Fruit fly (Drosophila melanogaster): Measurements from ENCODE around the gene CG5681.

CG5681 gene

dm6 chr2L:17986099-17986498, at the start of gene CG5681:
Gene CG5681, plus strand, starts transcription at chr2L:17986399.
- TF ChIP-seq CG8159 (tag; optimal IDR thresholded peaks at IDR 0.05) (no peak), CG34367 (tag; optimal IDR thresholded peaks at IDR 0.05) (no peak)

dm6 chr2L:17958306-17958705, 27.9 kb upstream of the CG5681 start:
- TF ChIP-seq CG10348 (GFP tag; IDR thresholded peaks at IDR 0.05): no peak
- TF ChIP-seq CG14655 (GFP tag; optimal IDR thresholded peaks at IDR 0.05): no peak

dm6 chr2L:17960214-17960613, 26.0 kb upstream of the CG5681 start:
- no peak for TF ChIP-seq EcR (GFP tag; optimal IDR thresholded peaks at IDR 0.05)
- TF ChIP-seq CG32121 (GFP tag; IDR thresholded peaks at IDR 0.05): no peak
- no peak for TF ChIP-seq fd96Ca (GFP tag; IDR thresholded peaks at IDR 0.05)
- no peak for TF ChIP-seq CG9948 (tag; optimal IDR thresholded peaks at IDR 0.05)
- TF ChIP-seq CG8301 (tag; optimal IDR thresholded peaks at IDR 0.05): no peak
- TF ChIP-seq CG12605 (GFP tag; IDR thresholded peaks at IDR 0.05): no peak
- no peak for TF ChIP-seq gl (tag; optimal IDR thresholded peaks at IDR 0.05)
- no peak for TF ChIP-seq CG4496 (GFP tag; IDR thresholded peaks at IDR 0.05)
- TF ChIP-seq CG34367 (tag; optimal IDR thresholded peaks at IDR 0.05): no peak

- TF ChIP-seq gl (tag; optimal IDR thresholded peaks at IDR 0.05): no peak
- no peak for TF ChIP-seq CG34367 (tag; optimal IDR thresholded peaks at IDR 0.05)
- TF ChIP-seq EcR (GFP tag; optimal IDR thresholded peaks at IDR 0.05): no peak
- no peak for TF ChIP-seq D1 (tag; optimal IDR thresholded peaks at IDR 0.05)
- no peak for TF ChIP-seq CG8301 (tag; optimal IDR thresholded peaks at IDR 0.05)
- TF ChIP-seq Ets98B (GFP tag; IDR thresholded peaks at IDR 0.05): peak; percentile 32; the same call in 1 of the 2 replicates
- TF ChIP-seq Snoo (tag; optimal IDR thresholded peaks at IDR 0.05): no peak
- no peak; the same call in 1 of the 2 replicates for TF ChIP-seq CG32121 (GFP tag; IDR thresholded peaks at IDR 0.05)
- peak; percentile 70 for TF ChIP-seq CG4496 (GFP tag; IDR thresholded peaks at IDR 0.05)
- TF ChIP-seq CG14655 (GFP tag; optimal IDR thresholded peaks at IDR 0.05): no peak
- no peak for TF ChIP-seq Pif1B (GFP tag; optimal IDR thresholded peaks at IDR 0.05)
- TF ChIP-seq CG12605 (GFP tag; IDR thresholded peaks at IDR 0.05): peak; percentile 45; the same call in 1 of the 2 replicates
- TF ChIP-seq CG17806 (tag; optimal IDR thresholded peaks at IDR 0.05): no peak
- 0 out of 2 replicates have a peak, but pooled peaks have one; percentile 16 for TF ChIP-seq rn (GFP tag; IDR thresholded peaks at IDR 0.05)
- TF ChIP-seq CG9948 (tag; optimal IDR thresholded peaks at IDR 0.05): no peak
- TF ChIP-seq fd96Ca (GFP tag; IDR thresholded peaks at IDR 0.05): 0 out of 3 replicates have a peak, but pooled peaks have one; percentile 33
- no peak for TF ChIP-seq CG15710 (tag; optimal IDR thresholded peaks at IDR 0.05)
- TF ChIP-seq CG8159 (tag; optimal IDR thresholded peaks at IDR 0.05): peak; percentile 3
- no peak for TF ChIP-seq CG10348 (GFP tag; IDR thresholded peaks at IDR 0.05)
- TF ChIP-seq CG13204 (GFP tag; optimal IDR thresholded peaks at IDR 0.05): no peak
- no peak for TF ChIP-seq Pif1A (GFP tag; optimal IDR thresholded peaks at IDR 0.05)
Observed at dm6 chr2L:17963071-17963567, 23.1 kb upstream of the CG5681 start, which contains the start of gene CG5674. Gene CG5674, plus strand, starts transcription at chr2L:17963379.

- TF ChIP-seq Ets98B (GFP tag; IDR thresholded peaks at IDR 0.05) (no peak), CG32121 (GFP tag; IDR thresholded peaks at IDR 0.05) (no peak), Pif1A (GFP tag; optimal IDR thresholded peaks at IDR 0.05) (no peak), CG4496 (GFP tag; IDR thresholded peaks at IDR 0.05) (no peak)
Observed at dm6 chr2L:17963710-17964109, 22.5 kb upstream of the CG5681 start.

- no peak for TF ChIP-seq CG4496 (GFP tag; IDR thresholded peaks at IDR 0.05)
- TF ChIP-seq CG10348 (GFP tag; IDR thresholded peaks at IDR 0.05): no peak
- TF ChIP-seq Pif1B (GFP tag; optimal IDR thresholded peaks at IDR 0.05): no peak
- TF ChIP-seq fd96Ca (GFP tag; IDR thresholded peaks at IDR 0.05): no peak
- TF ChIP-seq EcR (GFP tag; optimal IDR thresholded peaks at IDR 0.05): no peak
- no peak for TF ChIP-seq gl (tag; optimal IDR thresholded peaks at IDR 0.05)
- TF ChIP-seq CG17806 (tag; optimal IDR thresholded peaks at IDR 0.05): no peak
- TF ChIP-seq CG8159 (tag; optimal IDR thresholded peaks at IDR 0.05): no peak
- no peak for TF ChIP-seq CG13204 (GFP tag; optimal IDR thresholded peaks at IDR 0.05)
- no peak for TF ChIP-seq CG32121 (GFP tag; IDR thresholded peaks at IDR 0.05)
- no peak for TF ChIP-seq CG15710 (tag; optimal IDR thresholded peaks at IDR 0.05)
- no peak for TF ChIP-seq CG34367 (tag; optimal IDR thresholded peaks at IDR 0.05)
- no peak for TF ChIP-seq CG8301 (tag; optimal IDR thresholded peaks at IDR 0.05)
- TF ChIP-seq CG14655 (GFP tag; optimal IDR thresholded peaks at IDR 0.05): no peak
- TF ChIP-seq rn (GFP tag; IDR thresholded peaks at IDR 0.05): no peak
- no peak for TF ChIP-seq Pif1A (GFP tag; optimal IDR thresholded peaks at IDR 0.05)
- no peak for TF ChIP-seq D1 (tag; optimal IDR thresholded peaks at IDR 0.05)
- TF ChIP-seq Ets98B (GFP tag; IDR thresholded peaks at IDR 0.05): no peak
- TF ChIP-seq CG12605 (GFP tag; IDR thresholded peaks at IDR 0.05): no peak
- TF ChIP-seq CG9948 (tag; optimal IDR thresholded peaks at IDR 0.05): no peak
Observed at dm6 chr2L:17972999-17973398, 13.2 kb upstream of the CG5681 start.

- TF ChIP-seq Pif1B (GFP tag; optimal IDR thresholded peaks at IDR 0.05) (no peak), CG13204 (GFP tag; optimal IDR thresholded peaks at IDR 0.05) (no peak), CG10348 (GFP tag; IDR thresholded peaks at IDR 0.05) (no peak), CG8301 (tag; optimal IDR thresholded peaks at IDR 0.05) (no peak), CG12605 (GFP tag; IDR thresholded peaks at IDR 0.05) (no peak), CG17806 (tag; optimal IDR thresholded peaks at IDR 0.05) (no peak), CG4496 (GFP tag; IDR thresholded peaks at IDR 0.05) (no peak), Snoo (tag; optimal IDR thresholded peaks at IDR 0.05) (no peak), CG34367 (tag; optimal IDR thresholded peaks at IDR 0.05) (no peak), CG15710 (tag; optimal IDR thresholded peaks at IDR 0.05) (no peak), fd96Ca (GFP tag; IDR thresholded peaks at IDR 0.05) (no peak), rn (GFP tag; IDR thresholded peaks at IDR 0.05) (no peak), Pif1A (GFP tag; optimal IDR thresholded peaks at IDR 0.05) (no peak), CG32121 (GFP tag; IDR thresholded peaks at IDR 0.05) (no peak), Ets98B (GFP tag; IDR thresholded peaks at IDR 0.05) (no peak), CG9948 (tag; optimal IDR thresholded peaks at IDR 0.05) (no peak)
Observed at dm6 chr2L:17982372-17982771, 3.8 kb upstream of the CG5681 start, which contains the start of gene btv. Gene btv, minus strand, starts transcription at chr2L:17982472.

Measured in whole organism, pupa.